Comparison of ENCODE assay signal across 2 fruit fly cellular contexts in genomic region chr2L:12543107-12543615, dm6.
TF ChIP-seq lines count a peak whose summit lies in the region.

No protein-coding gene starts in this region.

TF ChIP-seq in whole organism, embryonic, 481 proteins besides CTCF, POLR2A, EP300 and RAD21 (continued from another document):
- peak; percentile 51 for TF ChIP-seq CG13287 (GFP tag; IDR thresholded peaks at IDR 0.05; lab: Robert Waterston, UW; ENCODE audit: partially characterized antibody)
- no peak for TF ChIP-seq CG2712 (tag; optimal IDR thresholded peaks at IDR 0.05; lab: Kevin White, UChicago)
- peak in 1 of 2 experiments; percentile 33 for TF ChIP-seq bsh (GFP tag; optimal IDR thresholded peaks at IDR 0.05; lab: Kevin White, UChicago)
- TF ChIP-seq Dll (GFP tag; IDR thresholded peaks at IDR 0.05; lab: Robert Waterston, UW; ENCODE audit: partially characterized antibody): peak; percentile 60; the same call in 2 of the 4 replicates
- peak; percentile 33; the same call in 1 of the 2 replicates for TF ChIP-seq vvl (GFP tag; IDR thresholded peaks at IDR 0.05; lab: Robert Waterston, UW)
- peak; percentile 53 for TF ChIP-seq CG17385 (GFP tag; optimal IDR thresholded peaks at IDR 0.05; lab: Kevin White, UChicago)
- TF ChIP-seq onecut (GFP tag; IDR thresholded peaks at IDR 0.05; lab: Robert Waterston, UW): peak; percentile 81
- TF ChIP-seq CG11093 (GFP tag; IDR thresholded peaks at IDR 0.05; lab: Robert Waterston, UW): no peak
- peak; percentile 63 for TF ChIP-seq zf30C (GFP tag; optimal IDR thresholded peaks at IDR 0.05; lab: Kevin White, UChicago)
- TF ChIP-seq Doc3 (GFP tag; IDR thresholded peaks at IDR 0.05; lab: Robert Waterston, UW; ENCODE audit: partially characterized antibody): peak; percentile 56; the same call in 1 of the 3 replicates
- peak; percentile 60; the same call in 2 of the 3 replicates for TF ChIP-seq zen2 (GFP tag; IDR thresholded peaks at IDR 0.05; lab: Robert Waterston, UW; ENCODE audit: partially characterized antibody)
- peak; percentile 8 for TF ChIP-seq CG15479 (GFP tag; optimal IDR thresholded peaks at IDR 0.05; lab: Kevin White, UChicago)
- TF ChIP-seq pan (optimal IDR thresholded peaks at IDR 0.05; lab: Kevin White, UChicago): no peak
- peak in 1 of 2 experiments; percentile 11 for TF ChIP-seq pan (GFP tag; optimal IDR thresholded peaks at IDR 0.05 in 1 of 2, IDR thresholded peaks at IDR 0.05 in 1 of 2)
- TF ChIP-seq Dbx (GFP tag; IDR thresholded peaks at IDR 0.05; lab: Robert Waterston, UW): 0 out of 3 replicates have a peak, but pooled peaks have one; percentile 12
- TF ChIP-seq hbn (GFP tag; IDR thresholded peaks at IDR 0.05; lab: Robert Waterston, UW; ENCODE audit: partially characterized antibody): peak; percentile 48; the same call in 1 of the 2 replicates
- TF ChIP-seq CG11723 (GFP tag; optimal IDR thresholded peaks at IDR 0.05; lab: Kevin White, UChicago): no peak
- no peak for TF ChIP-seq CG4707 (GFP tag; optimal IDR thresholded peaks at IDR 0.05; lab: Kevin White, UChicago)
- TF ChIP-seq sr (GFP tag; IDR thresholded peaks at IDR 0.05; lab: Robert Waterston, UW): peak; percentile 99
- TF ChIP-seq lbe (GFP tag; optimal IDR thresholded peaks at IDR 0.05; lab: Kevin White, UChicago): peak; percentile 15
- TF ChIP-seq CG10321 (GFP tag; IDR thresholded peaks at IDR 0.05; lab: Robert Waterston, UW): 0 out of 2 replicates have a peak, but pooled peaks have one; percentile 5
- peak; percentile 73 for TF ChIP-seq CG4360 (GFP tag; IDR thresholded peaks at IDR 0.05; lab: Robert Waterston, UW)
- TF ChIP-seq B-H1 (GFP tag; IDR thresholded peaks at IDR 0.05; lab: Robert Waterston, UW): no peak
- no peak for TF ChIP-seq Rx (GFP tag; IDR thresholded peaks at IDR 0.05; lab: Robert Waterston, UW)
- no peak for TF ChIP-seq lov (optimal IDR thresholded peaks at IDR 0.05; lab: Kevin White, UChicago)
- TF ChIP-seq lov (GFP tag; IDR thresholded peaks at IDR 0.05; lab: Robert Waterston, UW): 0 out of 3 replicates have a peak, but pooled peaks have one; percentile 15
- peak; percentile 98 for TF ChIP-seq crol (GFP tag; IDR thresholded peaks at IDR 0.05; lab: Robert Waterston, UW)
- no peak for TF ChIP-seq jumu (GFP tag; optimal IDR thresholded peaks at IDR 0.05; lab: Kevin White, UChicago)
- TF ChIP-seq prd (optimal IDR thresholded peaks at IDR 0.05; lab: Kevin White, UChicago): no peak
- 0 out of 3 replicates have a peak, but pooled peaks have one; percentile 6 for TF ChIP-seq prd (GFP tag; IDR thresholded peaks at IDR 0.05; lab: Robert Waterston, UW)
- TF ChIP-seq nom (GFP tag; optimal IDR thresholded peaks at IDR 0.05; lab: Kevin White, UChicago): peak; percentile 90
- TF ChIP-seq kah (GFP tag; optimal IDR thresholded peaks at IDR 0.05; lab: Kevin White, UChicago): peak; percentile 10
- peak; percentile 62 for TF ChIP-seq nau (GFP tag; optimal IDR thresholded peaks at IDR 0.05; lab: Kevin White, UChicago)
- peak; percentile 48 for TF ChIP-seq CG1832 (GFP tag; optimal IDR thresholded peaks at IDR 0.05; lab: Kevin White, UChicago)
- TF ChIP-seq Deaf1 (tag; optimal IDR thresholded peaks at IDR 0.05; lab: Kevin White, UChicago): peak; percentile 17
- TF ChIP-seq unc-4 (GFP tag; IDR thresholded peaks at IDR 0.05; lab: Robert Waterston, UW; ENCODE audit: partially characterized antibody): 0 out of 2 replicates have a peak, but pooled peaks have one; percentile 39
- peak; percentile 91 for TF ChIP-seq chinmo (GFP tag; IDR thresholded peaks at IDR 0.05; lab: Robert Waterston, UW; ENCODE audit: partially characterized antibody)
- TF ChIP-seq Fer1 (GFP tag; optimal IDR thresholded peaks at IDR 0.05; lab: Kevin White, UChicago): peak; percentile 22
- peak; percentile 84 for TF ChIP-seq scrt (GFP tag; optimal IDR thresholded peaks at IDR 0.05; lab: Kevin White, UChicago)
- 0 out of 3 replicates have a peak, but pooled peaks have one; percentile 23 for TF ChIP-seq CG11695 (GFP tag; IDR thresholded peaks at IDR 0.05; lab: Robert Waterston, UW)
- peak; percentile 69 for TF ChIP-seq Drgx (GFP tag; IDR thresholded peaks at IDR 0.05; lab: Robert Waterston, UW)
- peak; percentile 17 for TF ChIP-seq corto (GFP tag; optimal IDR thresholded peaks at IDR 0.05; lab: Kevin White, UChicago)
- peak; percentile 21; the same call in 1 of the 2 replicates for TF ChIP-seq NFAT (GFP tag; IDR thresholded peaks at IDR 0.05; lab: Robert Waterston, UW)
- TF ChIP-seq yki (optimal IDR thresholded peaks at IDR 0.05; lab: Kevin White, UChicago): peak; percentile 82
- peak; percentile 32; the same call in 1 of the 2 replicates for TF ChIP-seq CG32532 (GFP tag; IDR thresholded peaks at IDR 0.05; lab: Robert Waterston, UW)

TF ChIP-seq in whole organism, prepupa, 60 proteins besides CTCF, POLR2A, EP300 and RAD21 (continued from another document):
- TF ChIP-seq CG15336 (GFP tag; IDR thresholded peaks at IDR 0.05; lab: Robert Waterston, UW) (peak; percentile 78), CG11294 (GFP tag; IDR thresholded peaks at IDR 0.05; lab: Robert Waterston, UW) (peak; percentile 47; the same call in 1 of the 2 replicates), Sox14 (GFP tag; optimal IDR thresholded peaks at IDR 0.05; lab: Kevin White, UChicago) (peak; percentile 52), pdm3 (GFP tag; optimal IDR thresholded peaks at IDR 0.05; lab: Kevin White, UChicago) (no peak), Ets21C (GFP tag; optimal IDR thresholded peaks at IDR 0.05; lab: Kevin White, UChicago) (no peak), Hr4 (GFP tag; optimal IDR thresholded peaks at IDR 0.05; lab: Kevin White, UChicago) (no peak), Ets96B (tag; optimal IDR thresholded peaks at IDR 0.05; lab: Kevin White, UChicago) (peak; percentile 20), CG34406 (GFP tag; optimal IDR thresholded peaks at IDR 0.05; lab: Kevin White, UChicago) (no peak), CG8632 (GFP tag; optimal IDR thresholded peaks at IDR 0.05; lab: Kevin White, UChicago) (no peak), CG11762 (GFP tag; optimal IDR thresholded peaks at IDR 0.05; lab: Kevin White, UChicago; ENCODE audit: insufficient read depth) (no peak), CG4318 (GFP tag; optimal IDR thresholded peaks at IDR 0.05; lab: Kevin White, UChicago) (no peak), fkh (GFP tag; optimal IDR thresholded peaks at IDR 0.05; lab: Kevin White, UChicago) (no peak), CG10669 (GFP tag; optimal IDR thresholded peaks at IDR 0.05; lab: Kevin White, UChicago) (peak; percentile 24), OdsH (GFP tag; optimal IDR thresholded peaks at IDR 0.05; lab: Kevin White, UChicago) (no peak), net (GFP tag; optimal IDR thresholded peaks at IDR 0.05; lab: Kevin White, UChicago) (peak; percentile 45), CG6792 (GFP tag; optimal IDR thresholded peaks at IDR 0.05; lab: Kevin White, UChicago) (peak; percentile 13), CG11902 (GFP tag; optimal IDR thresholded peaks at IDR 0.05; lab: Kevin White, UChicago) (no peak), fd59A (GFP tag; optimal IDR thresholded peaks at IDR 0.05; lab: Kevin White, UChicago) (no peak), Eip78C (GFP tag; lab: Kevin White, UChicago) (peak; percentile 33), Smox (GFP tag; optimal IDR thresholded peaks at IDR 0.05; lab: Kevin White, UChicago) (no peak), achi (GFP tag; optimal IDR thresholded peaks at IDR 0.05; lab: Kevin White, UChicago) (peak; percentile 69), Eip75B (GFP tag; optimal IDR thresholded peaks at IDR 0.05; lab: Kevin White, UChicago) (peak; percentile 31), CG31627 (GFP tag; optimal IDR thresholded peaks at IDR 0.05; lab: Kevin White, UChicago) (no peak), ss (GFP tag; optimal IDR thresholded peaks at IDR 0.05; lab: Kevin White, UChicago) (peak; percentile 71 to 75), Met (GFP tag; optimal IDR thresholded peaks at IDR 0.05; lab: Kevin White, UChicago) (no peak), vri (GFP tag; optimal IDR thresholded peaks at IDR 0.05; lab: Kevin White, UChicago) (no peak), Hr38 (GFP tag; optimal IDR thresholded peaks at IDR 0.05; lab: Kevin White, UChicago) (no peak), CG32006 (GFP tag; optimal IDR thresholded peaks at IDR 0.05; lab: Kevin White, UChicago) (peak; percentile 46), CG1621 (tag; optimal IDR thresholded peaks at IDR 0.05; lab: Kevin White, UChicago) (peak; percentile 46), topi (GFP tag; optimal IDR thresholded peaks at IDR 0.05; lab: Kevin White, UChicago) (peak; percentile 12), Sox15 (GFP tag; optimal IDR thresholded peaks at IDR 0.05; lab: Kevin White, UChicago) (no peak), lz (GFP tag; optimal IDR thresholded peaks at IDR 0.05; lab: Kevin White, UChicago) (no peak), fd85E (GFP tag; optimal IDR thresholded peaks at IDR 0.05; lab: Kevin White, UChicago) (peak; percentile 83), salr (GFP tag; optimal IDR thresholded peaks at IDR 0.05; lab: Kevin White, UChicago) (peak in 1 of 2 experiments; percentile 34), Sox102F (GFP tag; optimal IDR thresholded peaks at IDR 0.05; lab: Kevin White, UChicago) (peak; percentile 2), spab (GFP tag; optimal IDR thresholded peaks at IDR 0.05; lab: Kevin White, UChicago) (peak; percentile 32), Gug (GFP tag; IDR thresholded peaks at IDR 0.05; lab: Robert Waterston, UW) (peak; percentile 69), CG7368 (GFP tag; optimal IDR thresholded peaks at IDR 0.05; lab: Kevin White, UChicago) (peak; percentile 40), CG3032 (tag; optimal IDR thresholded peaks at IDR 0.05; lab: Kevin White, UChicago) (peak; percentile 7), CG16779 (tag; optimal IDR thresholded peaks at IDR 0.05; lab: Kevin White, UChicago) (peak; percentile 83)
